Worm (Caenorhabditis elegans) whole organism, L1 larva: ENCODE data around the gene noa-1.

Source experiments
- C16A3.4 ChIP-seq: fragments of 150-350 bp; optimal IDR thresholded peaks from 2 replicates; lab custom pipeline; 2014; ENCODE audit warnings: missing biosample characterization, missing genetic modification characterization
- efl-3 ChIP-seq: fragments of 200-800 bp; sonication (Bioruptor generic); optimal IDR thresholded peaks from 2 replicates; lab custom pipeline; 2018; ENCODE audit warnings: mild to moderate bottlenecking, missing genetic modification characterization, missing compliant biosample characterization
- fkh-10 ChIP-seq: sonication (generic microtip); optimal IDR thresholded peaks from 2 replicates; lab custom pipeline; 2017; ENCODE audit warnings: missing biosample characterization, missing genetic modification reagents, missing genetic modification characterization
- fkh-4 ChIP-seq: sonication (generic microtip); optimal IDR thresholded peaks from 2 replicates; lab custom pipeline; 2016; ENCODE audit warnings: missing compliant biosample characterization, missing genetic modification characterization, borderline replicate concordance
- grh-1 ChIP-seq: fragments of 200-800 bp; sonication (Bioruptor generic); IDR thresholded peaks from 2 replicates; pipeline ENCODE4 v1.3.6; 2022; ENCODE audit warnings: missing genetic modification reagents, missing genetic modification characterization, missing compliant biosample characterization
- lin-13 ChIP-seq: fragments of 150-350 bp; optimal IDR thresholded peaks from 2 replicates; lab custom pipeline; 2014; ENCODE audit warnings: missing biosample characterization, missing genetic modification reagents, missing genetic modification characterization
- mdl-1 ChIP-seq, 2 experiments: fragments of 150-350 bp; optimal IDR thresholded peaks; 2 replicates each; lab custom pipeline; 2014 to 2017; ENCODE audit warnings: missing biosample characterization in 2 of 2, missing genetic modification characterization in 2 of 2, inconsistent platforms in 1 of 2
- nhr-11 ChIP-seq: fragments of 150-350 bp; optimal IDR thresholded peaks from 2 replicates; lab custom pipeline; 2014; ENCODE audit warnings: missing biosample characterization, missing genetic modification characterization
- sptf-1 ChIP-seq: fragments of 150-350 bp; optimal IDR thresholded peaks from 2 replicates; lab custom pipeline; 2014; ENCODE audit warnings: missing biosample characterization, missing genetic modification characterization
- unc-86 ChIP-seq: sonication (generic microtip); optimal IDR thresholded peaks from 2 replicates; lab custom pipeline; 2016; ENCODE audit warnings: missing genetic modification characterization, missing compliant biosample characterization
- xbp-1 ChIP-seq: sonication (generic microtip); optimal IDR thresholded peaks from 2 replicates; lab custom pipeline; 2016; ENCODE audit warnings: missing genetic modification characterization, missing compliant biosample characterization

ce11 chrII:13501575-13501974, 39.3 kb downstream of the noa-1 start, which contains the start of gene F45H10.5:
- TF ChIP-seq mdl-1 (tag; optimal IDR thresholded peaks at IDR 0.05; lab: Kevin White, UChicago), result no peak
- no peak for TF ChIP-seq sptf-1 (tag; lab: Kevin White, UChicago)
- no peak for TF ChIP-seq fkh-10
- no peak for TF ChIP-seq lin-13 (GFP tag; lab: Kevin White, UChicago)
- no peak for TF ChIP-seq unc-86 (tag; lab: Kevin White, UChicago)
- no peak for TF ChIP-seq grh-1 (GFP tag; lab: Robert Waterston, UW)
- no peak for TF ChIP-seq C16A3.4 (tag; lab: Kevin White, UChicago)
- no peak for TF ChIP-seq xbp-1
- no peak for TF ChIP-seq efl-3 (GFP tag; lab: Kevin White, UChicago)
- no peak for TF ChIP-seq fkh-4 (tag; lab: Kevin White, UChicago)
- TF ChIP-seq nhr-11 (tag; lab: Kevin White, UChicago), result no peak
